Fruit fly (Drosophila melanogaster) whole organism, embryonic: Measurements from ENCODE around the gene CG42728.

Source experiments
- Atf3 ChIP-seq: fragments of 200-800 bp; sonication (Bioruptor generic); optimal IDR thresholded peaks from 3 replicates; lab custom pipeline; 2016; ENCODE audit warnings: missing biosample characterization, missing genetic modification characterization
- Atf6 ChIP-seq: fragments of 200-800 bp; sonication (Bioruptor generic); IDR thresholded peaks from 2 replicates; pipeline ENCODE4 v1.3.6; 2022; ENCODE audit warnings: missing biosample characterization, missing genetic modification characterization
- B-H1 ChIP-seq: fragments of 200-800 bp; sonication (Bioruptor generic); IDR thresholded peaks from 3 replicates; pipeline ENCODE4 v1.3.6; 2022; ENCODE audit warnings: missing biosample characterization, missing genetic modification characterization
- CG10209 ChIP-seq: fragments of 200-800 bp; sonication (Bioruptor generic); optimal IDR thresholded peaks from 3 replicates; lab custom pipeline; 2017; ENCODE audit warnings: missing biosample characterization, mild to moderate bottlenecking, missing genetic modification characterization, missing genetic modification reagents
- CG11504 ChIP-seq: fragments of 200-800 bp; sonication (Bioruptor generic); optimal IDR thresholded peaks from 3 replicates; lab custom pipeline; 2019; ENCODE audit warnings: missing biosample characterization, mild to moderate bottlenecking, missing genetic modification characterization, moderate library complexity
- CG13296 ChIP-seq: fragments of 200-800 bp; sonication (Bioruptor generic); optimal IDR thresholded peaks from 3 replicates; lab custom pipeline; 2018; ENCODE audit warnings: missing biosample characterization, mild to moderate bottlenecking, missing genetic modification characterization
- CG14014 ChIP-seq: fragments of 200-800 bp; sonication (Bioruptor generic); IDR thresholded peaks from 2 replicates; pipeline ENCODE4 v1.3.6; 2022; ENCODE audit warnings: missing biosample characterization, missing genetic modification characterization
- CG15601 ChIP-seq: fragments of 200-800 bp; sonication (Bioruptor generic); optimal IDR thresholded peaks from 3 replicates; lab custom pipeline; 2019; ENCODE audit warnings: missing biosample characterization, mild to moderate bottlenecking, missing genetic modification characterization, moderate library complexity
- CG1792 ChIP-seq: fragments of 200-800 bp; sonication (Bioruptor generic); optimal IDR thresholded peaks from 2 replicates; lab custom pipeline; 2016; ENCODE audit warnings: missing biosample characterization, missing genetic modification characterization
- CG2120 ChIP-seq: fragments of 200-800 bp; sonication (Bioruptor generic); optimal IDR thresholded peaks from 3 replicates; lab custom pipeline; 2016; ENCODE audit warnings: missing biosample characterization, missing genetic modification characterization
- CG2199 ChIP-seq: fragments of 200-800 bp; sonication (Bioruptor generic); IDR thresholded peaks from 3 replicates; pipeline ENCODE4 v1.3.6; 2022; ENCODE audit warnings: missing biosample characterization, missing genetic modification characterization
- CG34224 ChIP-seq: fragments of 200-800 bp; sonication (Bioruptor generic); IDR thresholded peaks from 3 replicates; pipeline ENCODE4 v1.3.6; 2022; ENCODE audit warnings: missing biosample characterization, missing genetic modification characterization; ENCODE audit not compliant: partially characterized antibody
- CG4328 ChIP-seq: fragments of 200-800 bp; sonication (Bioruptor generic); optimal IDR thresholded peaks from 3 replicates; lab custom pipeline; 2017; ENCODE audit warnings: missing biosample characterization, missing genetic modification reagents, missing genetic modification characterization
- CG4707 ChIP-seq: fragments of 200-800 bp; sonication (Bioruptor generic); optimal IDR thresholded peaks from 2 replicates; lab custom pipeline; 2018; ENCODE audit warnings: missing biosample characterization, mild to moderate bottlenecking, missing genetic modification characterization, moderate library complexity
- CG7839 ChIP-seq: fragments of 200-800 bp; sonication (Bioruptor generic); optimal IDR thresholded peaks from 3 replicates; lab custom pipeline; 2018; ENCODE audit warnings: missing biosample characterization, mild to moderate bottlenecking, missing genetic modification characterization, moderate library complexity
- CG9817 ChIP-seq: fragments of 200-800 bp; sonication (Bioruptor generic); optimal IDR thresholded peaks from 2 replicates; lab custom pipeline; 2018; ENCODE audit warnings: missing biosample characterization, mild to moderate bottlenecking, missing genetic modification characterization, moderate library complexity
- D19B ChIP-seq: fragments of 200-800 bp; sonication (Bioruptor generic); optimal IDR thresholded peaks from 2 replicates; lab custom pipeline; 2017; ENCODE audit warnings: missing biosample characterization, mild to moderate bottlenecking, missing genetic modification characterization
- Elba2 ChIP-seq: fragments of 200-800 bp; sonication (Bioruptor generic); optimal IDR thresholded peaks from 3 replicates; lab custom pipeline; 2016; ENCODE audit warnings: missing biosample characterization, missing genetic modification characterization
- Ets97D ChIP-seq: fragments of 200-800 bp; sonication (Bioruptor generic); optimal IDR thresholded peaks from 3 replicates; lab custom pipeline; 2016; ENCODE audit warnings: missing biosample characterization, missing genetic modification characterization
- HLH54F ChIP-seq: fragments of 200-800 bp; sonication (Bioruptor generic); optimal IDR thresholded peaks from 3 replicates; lab custom pipeline; 2016; ENCODE audit warnings: missing biosample characterization, missing genetic modification characterization
- HLHmδ ChIP-seq: fragments of 200-800 bp; sonication (Bioruptor generic); optimal IDR thresholded peaks from 2 replicates; lab custom pipeline; 2018; ENCODE audit warnings: missing biosample characterization, mild to moderate bottlenecking, missing genetic modification characterization, moderate library complexity
- Oaz ChIP-seq: fragments of 200-800 bp; sonication (Bioruptor generic); IDR thresholded peaks from 2 replicates; pipeline ENCODE4 v1.3.6; 2022; ENCODE audit warnings: missing biosample characterization, missing genetic modification characterization
- Scr ChIP-seq: fragments of 200-800 bp; sonication (Bioruptor generic); IDR thresholded peaks from 2 replicates; pipeline ENCODE4 v1.3.6; 2022; ENCODE audit warnings: missing biosample characterization, missing genetic modification characterization; ENCODE audit not compliant: partially characterized antibody
- ash1 ChIP-seq: fragments of 200-800 bp; sonication (Bioruptor generic); optimal IDR thresholded peaks from 2 replicates; lab custom pipeline; 2018; ENCODE audit warnings: missing biosample characterization, mild to moderate bottlenecking, missing genetic modification characterization
- bigmax ChIP-seq: fragments of 200-800 bp; sonication (Bioruptor generic); optimal IDR thresholded peaks from 2 replicates; lab custom pipeline; 2018; ENCODE audit warnings: missing biosample characterization, mild to moderate bottlenecking, missing genetic modification characterization
- bsh ChIP-seq, 2 experiments: fragments of 200-800 bp; sonication (Bioruptor generic); optimal IDR thresholded peaks; 2 replicates each; lab custom pipeline; 2017 to 2018; ENCODE audit warnings: mild to moderate bottlenecking in 2 of 2, missing biosample characterization in 2 of 2, missing genetic modification characterization in 2 of 2, moderate library complexity in 1 of 2
- cas ChIP-seq: fragments of 200-800 bp; sonication (Bioruptor generic); IDR thresholded peaks from 2 replicates; pipeline ENCODE4 v1.3.6; 2022; ENCODE audit warnings: missing biosample characterization, missing genetic modification characterization
- chm ChIP-seq: fragments of 200-800 bp; sonication (Bioruptor generic); IDR thresholded peaks from 2 replicates; pipeline ENCODE4 v1.3.6; 2022; ENCODE audit warnings: missing biosample characterization, missing genetic modification characterization
- chn ChIP-seq: fragments of 200-800 bp; sonication (Bioruptor generic); optimal IDR thresholded peaks from 2 replicates; lab custom pipeline; 2016; ENCODE audit warnings: missing biosample characterization, missing genetic modification characterization
- dan ChIP-seq: fragments of 200-800 bp; sonication (Bioruptor generic); IDR thresholded peaks from 2 replicates; pipeline ENCODE4 v1.3.6; 2022; ENCODE audit warnings: missing biosample characterization, missing genetic modification characterization
- dati ChIP-seq: fragments of 200-800 bp; sonication (Bioruptor generic); IDR thresholded peaks from 2 replicates; pipeline ENCODE4 v1.3.6; 2022; ENCODE audit warnings: missing biosample characterization, missing genetic modification characterization
- dm ChIP-seq: fragments of 200-800 bp; sonication (Bioruptor generic); optimal IDR thresholded peaks from 3 replicates; lab custom pipeline; 2016; ENCODE audit warnings: missing biosample characterization, missing genetic modification characterization
- emc ChIP-seq: fragments of 200-800 bp; sonication (Bioruptor generic); optimal IDR thresholded peaks from 2 replicates; lab custom pipeline; 2016; ENCODE audit warnings: missing biosample characterization, missing genetic modification characterization
- esg ChIP-seq: fragments of 200-800 bp; sonication (Bioruptor generic); conservative IDR thresholded peaks from 2 replicates; pipeline ENCODE4 v1.3.6; 2022; ENCODE audit warnings: missing biosample characterization, missing genetic modification characterization
- fu2 ChIP-seq: fragments of 200-800 bp; sonication (Bioruptor generic); optimal IDR thresholded peaks from 2 replicates; lab custom pipeline; 2016; ENCODE audit warnings: missing biosample characterization, missing genetic modification characterization
- hkb ChIP-seq, 2 experiments: fragments of 200-800 bp in 1 of 2; fragments of >200 bp in 1 of 2; sonication (Bioruptor generic) in 1 of 2; IDR thresholded peaks in 1 of 2; optimal IDR thresholded peaks in 1 of 2; 2 replicates each; pipeline versions ENCODE4 v1.3.6 to Lab custom; 2017 to 2022; ENCODE audit warnings: missing biosample characterization in 1 of 2, missing genetic modification characterization in 1 of 2
- lab ChIP-seq: fragments of 200-800 bp; sonication (Bioruptor generic); optimal IDR thresholded peaks from 3 replicates; lab custom pipeline; 2017; ENCODE audit warnings: missing biosample characterization, missing genetic modification characterization, mild to moderate bottlenecking, moderate library complexity, missing genetic modification reagents
- lilli ChIP-seq: fragments of 200-800 bp; sonication (Bioruptor generic); optimal IDR thresholded peaks from 3 replicates; lab custom pipeline; 2016; ENCODE audit warnings: missing biosample characterization, missing genetic modification characterization
- lmd ChIP-seq: fragments of 200-800 bp; sonication (Bioruptor generic); IDR thresholded peaks from 2 replicates; pipeline ENCODE4 v1.3.6; 2022; ENCODE audit warnings: missing biosample characterization, missing genetic modification characterization
- nerfin-2 ChIP-seq: fragments of 200-800 bp; sonication (Bioruptor generic); IDR thresholded peaks from 2 replicates; pipeline ENCODE4 v1.3.6; 2022; ENCODE audit warnings: missing biosample characterization, missing genetic modification characterization; ENCODE audit not compliant: partially characterized antibody
- nmo ChIP-seq: fragments of 200-800 bp; sonication (Bioruptor generic); optimal IDR thresholded peaks from 2 replicates; lab custom pipeline; 2018; ENCODE audit warnings: missing biosample characterization, mild to moderate bottlenecking, missing genetic modification characterization, moderate library complexity
- onecut ChIP-seq: fragments of 200-800 bp; sonication (Bioruptor generic); IDR thresholded peaks from 2 replicates; pipeline ENCODE4 v1.3.6; 2022; ENCODE audit warnings: missing biosample characterization, missing genetic modification characterization
- p53 ChIP-seq: fragments of 200-800 bp; sonication (Bioruptor generic); optimal IDR thresholded peaks from 2 replicates; lab custom pipeline; 2016; ENCODE audit warnings: missing biosample characterization, missing genetic modification characterization
- pum ChIP-seq: fragments of 200-800 bp; sonication (Bioruptor generic); optimal IDR thresholded peaks from 2 replicates; lab custom pipeline; 2016; ENCODE audit warnings: missing biosample characterization, missing genetic modification characterization
- sc ChIP-seq, 3 experiments: fragments of >200 bp in 2 of 3; fragments of 200-800 bp in 1 of 3; sonication (Bioruptor generic) in 1 of 3; optimal IDR thresholded peaks; 2 replicates in 2 of 3; 3 replicates in 1 of 3; lab custom pipeline; 2017; ENCODE audit warnings: mild to moderate bottlenecking in 1 of 3, missing biosample characterization in 1 of 3, missing genetic modification characterization in 1 of 3, missing genetic modification reagents in 1 of 3
- scrt ChIP-seq: fragments of 200-800 bp; sonication (Bioruptor generic); optimal IDR thresholded peaks from 2 replicates; lab custom pipeline; 2018; ENCODE audit warnings: missing biosample characterization, mild to moderate bottlenecking, missing genetic modification characterization, moderate library complexity
- slp2 ChIP-seq: fragments of 200-800 bp; sonication (Bioruptor generic); optimal IDR thresholded peaks from 2 replicates; lab custom pipeline; 2016; ENCODE audit warnings: missing biosample characterization, missing genetic modification characterization
- sna ChIP-seq: fragments of 200-800 bp; sonication (Bioruptor generic); IDR thresholded peaks from 2 replicates; pipeline ENCODE4 v1.3.6; 2022; ENCODE audit warnings: missing biosample characterization, missing genetic modification characterization; ENCODE audit not compliant: partially characterized antibody
- z ChIP-seq: fragments of 200-800 bp; sonication (Bioruptor generic); IDR thresholded peaks from 3 replicates; pipeline ENCODE4 v1.3.6; 2022; ENCODE audit warnings: missing biosample characterization, missing genetic modification characterization

CG42728 gene

DNA sequence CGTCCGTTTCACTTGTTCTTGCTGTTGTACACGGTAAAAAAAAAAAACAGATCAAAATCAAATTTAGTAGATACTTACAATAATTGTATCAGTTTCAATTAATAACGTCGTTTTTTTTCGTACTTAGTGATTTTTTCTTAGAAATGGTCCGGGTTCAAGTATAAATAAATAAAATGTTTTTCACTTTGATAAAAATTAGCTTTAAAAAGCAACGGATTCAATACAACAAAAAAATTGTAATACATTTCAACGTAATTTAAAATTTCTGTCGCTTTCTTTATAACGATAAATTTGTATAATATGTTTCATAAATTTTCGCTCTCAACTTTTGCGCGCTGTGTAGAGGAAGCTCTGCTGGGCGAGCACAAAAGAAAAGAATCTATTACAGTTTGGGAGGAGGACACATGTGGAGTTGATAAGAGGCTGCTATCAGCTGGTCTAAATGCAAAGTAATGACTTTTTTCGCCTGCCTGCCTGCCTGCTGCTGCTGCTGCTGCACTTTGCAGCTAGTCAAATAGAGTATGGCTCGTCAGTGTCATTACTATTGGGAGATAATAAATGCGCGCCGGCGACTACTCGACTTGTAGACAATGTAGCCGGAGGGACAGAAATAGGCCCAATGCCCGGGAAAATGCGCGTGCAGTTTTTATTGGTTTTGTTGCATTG, 10.1 kb upstream of the CG42728 start (continued):
- no peak for TF ChIP-seq sc (optimal IDR thresholded peaks at IDR 0.05; lab: Kevin White, UChicago)
- peak; percentile 69 for TF ChIP-seq sc (GFP tag; optimal IDR thresholded peaks at IDR 0.05; lab: Kevin White, UChicago)
- peak; percentile 63 for TF ChIP-seq CG15601 (tag; lab: Kevin White, UChicago)
- TF ChIP-seq CG7839 (tag; lab: Kevin White, UChicago) = peak; percentile 84
- TF ChIP-seq bsh (GFP tag; optimal IDR thresholded peaks at IDR 0.05; lab: Kevin White, UChicago) = peak in 1 of 2 experiments; percentile 80
- peak; percentile 49 for TF ChIP-seq scrt (GFP tag; lab: Kevin White, UChicago)
- TF ChIP-seq CG4707 (GFP tag; lab: Kevin White, UChicago) = no peak
- peak; percentile 85 for TF ChIP-seq CG11504 (tag; lab: Kevin White, UChicago)
- no peak for TF ChIP-seq Elba2
- TF ChIP-seq nmo (GFP tag; lab: Kevin White, UChicago) = peak; percentile 88
- TF ChIP-seq ash1 (GFP tag; lab: Kevin White, UChicago) = no peak
- TF ChIP-seq pum (GFP tag; lab: Kevin White, UChicago) = peak; percentile 46
- no peak for TF ChIP-seq HLHmδ (GFP tag; lab: Kevin White, UChicago)
- no peak for TF ChIP-seq CG14014 (GFP tag; lab: Robert Waterston, UW)
- peak; percentile 10 for TF ChIP-seq HLH54F
- no peak for TF ChIP-seq Oaz
- peak; percentile 55; the same call in 1 of the 3 replicates for TF ChIP-seq CG2199 (GFP tag; lab: Robert Waterston, UW)
- TF ChIP-seq CG13296 (GFP tag; lab: Kevin White, UChicago) = peak; percentile 62
- peak; percentile 63 for TF ChIP-seq lilli
- TF ChIP-seq chn = peak; percentile 19
- no peak for TF ChIP-seq CG34224 (GFP tag; lab: Robert Waterston, UW)
- TF ChIP-seq sna (GFP tag; lab: Robert Waterston, UW) = no peak
- TF ChIP-seq z (GFP tag; lab: Robert Waterston, UW) = no peak
- no peak for TF ChIP-seq bigmax (GFP tag; lab: Kevin White, UChicago)
- no peak for TF ChIP-seq chm (GFP tag; lab: Robert Waterston, UW)
- TF ChIP-seq Atf3 = no peak
- peak; percentile 16 for TF ChIP-seq fu2
- TF ChIP-seq CG1792 (GFP tag; lab: Kevin White, UChicago) = no peak
- peak; percentile 68 for TF ChIP-seq lab (GFP tag; lab: Kevin White, UChicago)
- peak; percentile 32 for TF ChIP-seq slp2 (GFP tag; lab: Kevin White, UChicago)
- no peak for TF ChIP-seq B-H1
- peak; percentile 9 for TF ChIP-seq dm (GFP tag; lab: Kevin White, UChicago)
- no peak for TF ChIP-seq onecut (GFP tag; lab: Robert Waterston, UW)
- no peak for TF ChIP-seq Scr
- no peak for TF ChIP-seq Ets97D (GFP tag; lab: Kevin White, UChicago)
- TF ChIP-seq nerfin-2 (GFP tag; lab: Robert Waterston, UW) = no peak
- peak; percentile 76 for TF ChIP-seq CG10209 (GFP tag; lab: Kevin White, UChicago)
- no peak for TF ChIP-seq hkb (optimal IDR thresholded peaks at IDR 0.05; lab: Kevin White, UChicago)
- TF ChIP-seq hkb (GFP tag; IDR thresholded peaks at IDR 0.05; lab: Robert Waterston, UW) = 0 out of 2 replicates have a peak, but pooled peaks have one; percentile 54
- no peak for TF ChIP-seq dan (GFP tag; lab: Robert Waterston, UW)
- TF ChIP-seq emc (GFP tag; lab: Kevin White, UChicago) = no peak
- TF ChIP-seq CG4328 (GFP tag; lab: Kevin White, UChicago) = no peak
- no peak for TF ChIP-seq dati (GFP tag; lab: Robert Waterston, UW)
- peak; percentile 9 for TF ChIP-seq CG9817 (tag; lab: Kevin White, UChicago)
- peak; percentile 46 for TF ChIP-seq esg
- peak; percentile 4 for TF ChIP-seq D19B (GFP tag; lab: Kevin White, UChicago)
- TF ChIP-seq CG2120 (GFP tag; lab: Kevin White, UChicago) = peak; percentile 74
- TF ChIP-seq lmd = peak; percentile 67
- no peak for TF ChIP-seq cas
- TF ChIP-seq p53 (GFP tag; lab: Kevin White, UChicago) = no peak
- no peak; the same call in 1 of the 2 replicates for TF ChIP-seq Atf6 (GFP tag; lab: Robert Waterston, UW)
